Fruit fly (Drosophila melanogaster): ENCODE results near the gene CG32374.
A peak's percentile ranks its signal among the peaks of the same experiment; 100 is the strongest.
"Not testable (repeated sequence)": the region's sequence is repeated elsewhere in the genome, so short reads cannot be mapped to it uniquely, and the experiment has no call there.

CG32374 gene

DNA sequence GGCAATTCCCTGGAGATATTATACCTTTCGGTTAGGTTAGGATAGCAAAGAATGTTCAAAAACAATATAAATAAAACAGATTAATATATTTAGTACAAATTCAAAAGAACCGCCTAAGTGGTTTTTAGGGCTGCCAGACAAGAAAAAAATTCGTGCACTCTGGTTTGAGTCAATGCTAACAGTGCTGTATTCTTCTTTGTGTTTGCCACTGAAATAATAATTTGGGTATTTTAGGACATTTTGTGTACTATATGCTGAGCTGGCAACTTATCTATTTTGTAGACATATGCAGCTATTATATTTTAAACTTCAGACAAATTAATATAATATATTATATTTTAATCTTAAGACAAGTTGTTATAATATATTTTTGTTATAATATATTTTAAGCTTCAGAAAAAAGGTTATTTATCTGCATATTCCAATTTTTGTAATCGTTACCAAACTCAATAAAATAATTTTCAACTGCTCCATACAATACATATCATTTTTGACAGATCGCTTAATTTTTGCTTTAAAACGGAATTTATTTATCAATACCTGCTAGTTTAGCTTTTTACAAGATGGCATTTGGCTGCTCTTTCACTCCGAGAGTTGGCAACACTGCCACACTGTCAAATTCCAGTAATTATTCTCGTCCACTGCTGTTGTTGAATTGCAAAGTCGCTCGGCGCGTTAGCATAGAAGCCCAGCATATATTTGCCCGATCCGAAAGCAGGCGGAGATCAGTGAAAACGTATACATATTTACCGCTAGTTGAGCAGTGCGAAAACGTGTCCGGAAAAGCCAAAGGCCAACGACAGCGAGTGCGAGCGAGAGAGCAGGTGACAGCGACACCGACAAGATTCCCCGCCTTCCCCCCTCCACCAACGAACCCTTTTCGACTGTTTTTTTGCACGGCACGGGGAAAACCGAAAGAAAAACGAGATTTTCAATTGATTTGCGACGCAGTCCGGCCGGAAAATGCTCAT is 30.3 kb downstream of the CG32374 start, which contains the start of gene CG7546 (continued):
- no peak for TF ChIP-seq CG7963 (GFP tag; IDR thresholded peaks at IDR 0.05; ENCODE audit: partially characterized antibody)
- peak; percentile 88 for TF ChIP-seq sd (tag; optimal IDR thresholded peaks at IDR 0.05)
- no peak for TF ChIP-seq CG10147 (GFP tag; optimal IDR thresholded peaks at IDR 0.05)
- peak; percentile 84 for TF ChIP-seq CG1832 (GFP tag; optimal IDR thresholded peaks at IDR 0.05)
- TF ChIP-seq salm (tag; optimal IDR thresholded peaks at IDR 0.05), result no peak
- TF ChIP-seq mam (GFP tag; optimal IDR thresholded peaks at IDR 0.05), result peak; percentile 7
- TF ChIP-seq CG14710 (tag; optimal IDR thresholded peaks at IDR 0.05), result peak; percentile 72
- TF ChIP-seq seq (GFP tag; IDR thresholded peaks at IDR 0.05), result no peak
- no peak for TF ChIP-seq CG13624 (GFP tag; optimal IDR thresholded peaks at IDR 0.05)
- peak; percentile 93 for TF ChIP-seq Dp (GFP tag; optimal IDR thresholded peaks at IDR 0.05)
- TF ChIP-seq Mad (GFP tag; optimal IDR thresholded peaks at IDR 0.05), result no peak
- no peak; the same call in 2 of the 3 replicates for TF ChIP-seq CG11456 (GFP tag; IDR thresholded peaks at IDR 0.05)
- TF ChIP-seq Dbx (GFP tag; IDR thresholded peaks at IDR 0.05), result 0 out of 3 replicates have a peak, but pooled peaks have one; percentile 18
- TF ChIP-seq Myb (GFP tag; optimal IDR thresholded peaks at IDR 0.05), result no peak
- TF ChIP-seq z (GFP tag; IDR thresholded peaks at IDR 0.05), result no peak

DNA sequence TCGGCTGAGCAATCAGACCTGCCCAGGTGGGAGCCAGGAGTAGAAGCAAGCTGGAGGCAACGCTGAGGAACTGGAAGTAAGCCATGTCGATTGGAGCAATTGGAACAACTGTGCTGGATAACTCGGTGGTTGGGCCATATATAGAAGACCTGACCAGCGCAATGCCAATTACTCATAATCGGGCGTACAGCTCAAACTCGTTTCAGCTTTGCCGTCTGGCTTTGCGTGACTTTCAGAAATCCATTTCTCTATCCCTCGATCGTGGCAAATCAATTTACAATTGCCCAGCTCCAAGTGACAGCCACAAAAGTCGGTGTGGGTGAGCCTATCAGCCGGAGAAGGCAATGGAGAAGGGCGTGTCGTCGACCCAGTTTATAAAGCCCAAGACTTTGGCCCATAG is 34.9 kb downstream of the CG32374 start, which contains the start of gene CG7548:
Gene CG7548, minus strand, starts transcription at position 101 of the 400 bp plus-strand sequence.
- TF ChIP-seq CrebB (tag; optimal IDR thresholded peaks at IDR 0.05) (no peak), kni (GFP tag; optimal IDR thresholded peaks at IDR 0.05) (no peak), CG11247 (GFP tag; IDR thresholded peaks at IDR 0.05) (no peak), CTCF (GFP tag; optimal IDR thresholded peaks at IDR 0.05) (no peak), NC2β (GFP tag; optimal IDR thresholded peaks at IDR 0.05) (no peak), bab2 (GFP tag; optimal IDR thresholded peaks at IDR 0.05) (no peak), Dll (GFP tag; IDR thresholded peaks at IDR 0.05; ENCODE audit: partially characterized antibody) (no peak), Sry-β (GFP tag; optimal IDR thresholded peaks at IDR 0.05) (no peak), Drgx (GFP tag; IDR thresholded peaks at IDR 0.05) (no peak), scrt (GFP tag; optimal IDR thresholded peaks at IDR 0.05) (no peak), CG10321 (GFP tag; IDR thresholded peaks at IDR 0.05) (no peak), Lhr (GFP tag; optimal IDR thresholded peaks at IDR 0.05) (no peak), Hmx (GFP tag; optimal IDR thresholded peaks at IDR 0.05) (no peak), gem (tag; optimal IDR thresholded peaks at IDR 0.05) (no peak), Lim3 (GFP tag; IDR thresholded peaks at IDR 0.05) (no peak), mld (GFP tag; IDR thresholded peaks at IDR 0.05; ENCODE audit: partially characterized antibody) (no peak), sr (GFP tag; IDR thresholded peaks at IDR 0.05) (no peak), ase (GFP tag; IDR thresholded peaks at IDR 0.05) (no peak), lilli (GFP tag; optimal IDR thresholded peaks at IDR 0.05) (no peak), HmgD (GFP tag; optimal IDR thresholded peaks at IDR 0.05) (no peak)

- TF ChIP-seq pros (GFP tag; optimal IDR thresholded peaks at IDR 0.05); CG34376 (GFP tag; optimal IDR thresholded peaks at IDR 0.05); Oaz (GFP tag; IDR thresholded peaks at IDR 0.05): not testable (repeated sequence)
These were observed 42.2 kb downstream of the CG32374 start, which contains the start of gene CG8539 for dm6 chr3L:7498731-7499130. TSS of gene CG8539 (minus strand) at chr3L:7498831.

Data from whole organism, embryonic.